Fruit fly (Drosophila melanogaster) whole organism, embryonic: Measurements from ENCODE around the gene mRpL16.

Experiments
- Antp ChIP-seq: fragments of 200-800 bp; sonication (Bioruptor generic); optimal IDR thresholded peaks from 3 replicates; lab custom pipeline; 2016; ENCODE audit warnings: missing biosample characterization, missing genetic modification characterization
- BEAF-32 ChIP-seq: fragments of 200-800 bp; sonication (Bioruptor generic); optimal IDR thresholded peaks from 3 replicates; lab custom pipeline; 2017; ENCODE audit warnings: missing biosample characterization, missing genetic modification characterization, mild to moderate bottlenecking, moderate library complexity, missing genetic modification reagents
- CG10321 ChIP-seq: fragments of 200-800 bp; sonication (Bioruptor generic); IDR thresholded peaks from 2 replicates; pipeline ENCODE4 v1.3.6; 2022; ENCODE audit warnings: missing biosample characterization, missing genetic modification characterization
- CG10565 ChIP-seq: fragments of 200-800 bp; sonication (Bioruptor generic); optimal IDR thresholded peaks from 3 replicates; lab custom pipeline; 2016; ENCODE audit warnings: missing biosample characterization, mild to moderate bottlenecking, missing genetic modification characterization
- CG11695 ChIP-seq: fragments of 200-800 bp; sonication (Bioruptor generic); IDR thresholded peaks from 3 replicates; pipeline ENCODE4 v1.3.6; 2022; ENCODE audit warnings: missing biosample characterization, missing genetic modification characterization
- CG12155 ChIP-seq: fragments of 200-800 bp; sonication (Bioruptor generic); optimal IDR thresholded peaks from 3 replicates; lab custom pipeline; 2016; ENCODE audit warnings: missing biosample characterization, missing genetic modification characterization
- CG12236 ChIP-seq: fragments of 200-800 bp; sonication (Bioruptor generic); optimal IDR thresholded peaks from 2 replicates; lab custom pipeline; 2016; ENCODE audit warnings: missing biosample characterization, missing genetic modification characterization
- CG13894 ChIP-seq: fragments of 200-800 bp; sonication (Bioruptor generic); optimal IDR thresholded peaks from 3 replicates; lab custom pipeline; 2018; ENCODE audit warnings: missing biosample characterization, mild to moderate bottlenecking, missing genetic modification characterization, moderate library complexity
- CG2875 ChIP-seq: fragments of 200-800 bp; sonication (Bioruptor generic); optimal IDR thresholded peaks from 2 replicates; lab custom pipeline; 2017; ENCODE audit warnings: missing biosample characterization, mild to moderate bottlenecking, missing genetic modification characterization, missing genetic modification reagents
- CG30403 ChIP-seq: fragments of 200-800 bp; sonication (Bioruptor generic); optimal IDR thresholded peaks from 3 replicates; lab custom pipeline; 2016; ENCODE audit warnings: missing biosample characterization, missing genetic modification characterization
- CG3065 ChIP-seq: fragments of 200-800 bp; sonication (Bioruptor generic); optimal IDR thresholded peaks from 2 replicates; lab custom pipeline; 2016; ENCODE audit warnings: missing biosample characterization, missing genetic modification characterization
- CG42726 ChIP-seq: fragments of 200-800 bp; sonication (Bioruptor generic); IDR thresholded peaks from 2 replicates; pipeline ENCODE4 v1.3.6; 2022; ENCODE audit warnings: missing biosample characterization, missing genetic modification characterization; ENCODE audit not compliant: partially characterized antibody
- CG6272 ChIP-seq: fragments of 200-800 bp; sonication (Bioruptor generic); IDR thresholded peaks from 2 replicates; pipeline ENCODE4 v1.3.6; 2022; ENCODE audit warnings: missing biosample characterization, missing genetic modification characterization
- CG6654 ChIP-seq: fragments of 200-800 bp; sonication (Bioruptor generic); optimal IDR thresholded peaks from 2 replicates; lab custom pipeline; 2017; ENCODE audit warnings: missing biosample characterization, mild to moderate bottlenecking, missing genetic modification characterization
- CG7357 ChIP-seq: fragments of 200-800 bp; sonication (Bioruptor generic); IDR thresholded peaks from 3 replicates; pipeline ENCODE4 v1.3.6; 2022; ENCODE audit warnings: missing biosample characterization, missing genetic modification characterization
- CG7963 ChIP-seq: fragments of 200-800 bp; sonication (Bioruptor generic); IDR thresholded peaks from 3 replicates; pipeline ENCODE4 v1.3.6; 2022; ENCODE audit warnings: missing biosample characterization, missing genetic modification characterization; ENCODE audit not compliant: partially characterized antibody
- CG8281 ChIP-seq: fragments of 200-800 bp; sonication (Bioruptor generic); optimal IDR thresholded peaks from 2 replicates; lab custom pipeline; 2018; ENCODE audit warnings: missing biosample characterization, mild to moderate bottlenecking, missing genetic modification characterization, moderate library complexity
- CG8290 ChIP-seq, 3 experiments: fragments of 200-800 bp; sonication (Bioruptor generic); optimal IDR thresholded peaks; 2 replicates each; lab custom pipeline; 2016 to 2019; ENCODE audit warnings: missing biosample characterization in 3 of 3, missing genetic modification characterization in 3 of 3, mild to moderate bottlenecking in 2 of 3, moderate library complexity in 1 of 3
- Eip74EF ChIP-seq, 2 experiments: fragments of 200-800 bp in 1 of 2; fragments of >200 bp in 1 of 2; sonication (Bioruptor generic) in 1 of 2; optimal IDR thresholded peaks; 2 replicates each; lab custom pipeline; 2017 to 2019; ENCODE audit warnings: missing biosample characterization in 2 of 2, missing genetic modification characterization in 2 of 2, mild to moderate bottlenecking in 1 of 2, moderate library complexity in 1 of 2
- Fer3 ChIP-seq: fragments of 200-800 bp; sonication (Bioruptor generic); optimal IDR thresholded peaks from 2 replicates; lab custom pipeline; 2018; ENCODE audit warnings: missing biosample characterization, mild to moderate bottlenecking, missing genetic modification characterization, moderate library complexity
- MBD-R2 ChIP-seq: fragments of 200-800 bp; sonication (Bioruptor generic); IDR thresholded peaks from 2 replicates; pipeline ENCODE4 v1.3.6; 2022; ENCODE audit warnings: missing biosample characterization, missing genetic modification characterization
- Mrtf ChIP-seq: fragments of 200-800 bp; sonication (Bioruptor generic); IDR thresholded peaks from 3 replicates; pipeline ENCODE4 v1.3.6; 2022; ENCODE audit warnings: missing biosample characterization, missing genetic modification characterization
- Myb ChIP-seq: fragments of 200-800 bp; sonication (Bioruptor generic); optimal IDR thresholded peaks from 2 replicates; lab custom pipeline; 2016; ENCODE audit warnings: missing biosample characterization, missing genetic modification characterization
- Six4 ChIP-seq: fragments of 200-800 bp; sonication (Bioruptor generic); optimal IDR thresholded peaks from 2 replicates; lab custom pipeline; 2016; ENCODE audit warnings: missing biosample characterization, missing genetic modification characterization
- Sry-β ChIP-seq: fragments of 200-800 bp; sonication (Bioruptor generic); optimal IDR thresholded peaks from 2 replicates; lab custom pipeline; 2018; ENCODE audit warnings: missing biosample characterization, mild to moderate bottlenecking, missing genetic modification characterization, moderate library complexity
- Trl ChIP-seq, 3 experiments: fragments of >200 bp in 2 of 3; fragments of 200-800 bp in 1 of 3; sonication (Bioruptor generic) in 1 of 3; optimal IDR thresholded peaks; 2 replicates in 1 of 3; 3 replicates in 2 of 3; lab custom pipeline; 2016 to 2017; ENCODE audit warnings: missing biosample characterization in 1 of 3, missing genetic modification characterization in 1 of 3
- Vsx1 ChIP-seq: fragments of 200-800 bp; sonication (Bioruptor generic); optimal IDR thresholded peaks from 2 replicates; lab custom pipeline; 2017; ENCODE audit warnings: missing biosample characterization, mild to moderate bottlenecking, missing genetic modification characterization, missing genetic modification reagents
- ac ChIP-seq: fragments of 200-800 bp; sonication (Bioruptor generic); optimal IDR thresholded peaks from 3 replicates; lab custom pipeline; 2017; ENCODE audit warnings: missing biosample characterization, mild to moderate bottlenecking, missing genetic modification characterization
- amos ChIP-seq: fragments of 200-800 bp; sonication (Bioruptor generic); IDR thresholded peaks from 2 replicates; pipeline ENCODE4 v1.3.6; 2022; ENCODE audit warnings: missing biosample characterization, missing genetic modification characterization; ENCODE audit not compliant: partially characterized antibody
- bowl ChIP-seq: fragments of 200-800 bp; sonication (Bioruptor generic); IDR thresholded peaks from 2 replicates; pipeline ENCODE4 v1.3.6; 2022; ENCODE audit warnings: missing biosample characterization, missing genetic modification characterization
- bsh ChIP-seq, 2 experiments: fragments of 200-800 bp; sonication (Bioruptor generic); optimal IDR thresholded peaks; 2 replicates each; lab custom pipeline; 2017 to 2018; ENCODE audit warnings: mild to moderate bottlenecking in 2 of 2, missing biosample characterization in 2 of 2, missing genetic modification characterization in 2 of 2, moderate library complexity in 1 of 2
- chm ChIP-seq: fragments of 200-800 bp; sonication (Bioruptor generic); IDR thresholded peaks from 2 replicates; pipeline ENCODE4 v1.3.6; 2022; ENCODE audit warnings: missing biosample characterization, missing genetic modification characterization
- ci ChIP-seq: fragments of 200-800 bp; sonication (Bioruptor generic); IDR thresholded peaks from 3 replicates; pipeline ENCODE4 v1.3.6; 2022; ENCODE audit warnings: missing biosample characterization, missing genetic modification characterization
- dmrt11E ChIP-seq: fragments of 200-800 bp; sonication (Bioruptor generic); optimal IDR thresholded peaks from 3 replicates; lab custom pipeline; 2018; ENCODE audit warnings: missing biosample characterization, mild to moderate bottlenecking, missing genetic modification characterization, moderate library complexity
- dpn ChIP-seq, 2 experiments: fragments of 200-800 bp; sonication (Bioruptor generic); optimal IDR thresholded peaks; 3 replicates each; lab custom pipeline; 2016; ENCODE audit warnings: missing biosample characterization in 2 of 2, missing genetic modification characterization in 2 of 2
- gcm ChIP-seq: fragments of 200-800 bp; sonication (Bioruptor generic); optimal IDR thresholded peaks from 2 replicates; lab custom pipeline; 2019; ENCODE audit warnings: missing biosample characterization, mild to moderate bottlenecking, missing genetic modification characterization, moderate library complexity
- gcm2 ChIP-seq: fragments of 200-800 bp; sonication (Bioruptor generic); optimal IDR thresholded peaks from 2 replicates; lab custom pipeline; 2016; ENCODE audit warnings: missing biosample characterization, missing genetic modification characterization
- gem ChIP-seq: fragments of 200-800 bp; sonication (Bioruptor generic); optimal IDR thresholded peaks from 2 replicates; lab custom pipeline; 2019; ENCODE audit warnings: missing biosample characterization, mild to moderate bottlenecking, missing genetic modification characterization, moderate library complexity
- nerfin-1 ChIP-seq: fragments of 200-800 bp; sonication (Bioruptor generic); optimal IDR thresholded peaks from 3 replicates; lab custom pipeline; 2019; ENCODE audit warnings: missing biosample characterization, mild to moderate bottlenecking, missing genetic modification characterization, moderate library complexity
- pnt ChIP-seq: fragments of 200-800 bp; sonication (Bioruptor generic); optimal IDR thresholded peaks from 3 replicates; lab custom pipeline; 2016; ENCODE audit warnings: missing biosample characterization, missing genetic modification characterization
- pzg ChIP-seq: fragments of 200-800 bp; sonication (Bioruptor generic); optimal IDR thresholded peaks from 3 replicates; lab custom pipeline; 2018; ENCODE audit warnings: missing biosample characterization, mild to moderate bottlenecking, missing genetic modification characterization, moderate library complexity
- schlank ChIP-seq: fragments of 200-800 bp; sonication (Bioruptor generic); optimal IDR thresholded peaks from 2 replicates; lab custom pipeline; 2018; ENCODE audit warnings: missing biosample characterization, mild to moderate bottlenecking, missing genetic modification characterization
- shn ChIP-seq: fragments of 200-800 bp; sonication (Bioruptor generic); optimal IDR thresholded peaks from 3 replicates; lab custom pipeline; 2016; ENCODE audit warnings: missing biosample characterization, missing genetic modification characterization
- slbo ChIP-seq: fragments of 200-800 bp; sonication (Bioruptor generic); IDR thresholded peaks from 2 replicates; pipeline ENCODE4 v1.3.6; 2022; ENCODE audit warnings: missing biosample characterization, missing genetic modification characterization
- ssp ChIP-seq: fragments of 200-800 bp; sonication (Bioruptor generic); IDR thresholded peaks from 2 replicates; pipeline ENCODE4 v1.3.6; 2022; ENCODE audit warnings: missing biosample characterization, missing genetic modification characterization
- tgo ChIP-seq: fragments of 200-800 bp; sonication (Bioruptor generic); IDR thresholded peaks from 3 replicates; pipeline ENCODE4 v1.3.6; 2022; ENCODE audit warnings: missing biosample characterization, missing genetic modification characterization
- twi ChIP-seq: fragments of 200-800 bp; optimal IDR thresholded peaks from 2 replicates; lab custom pipeline; 2019; ENCODE audit warnings: missing biosample characterization, mild to moderate bottlenecking, missing genetic modification characterization, moderate library complexity
- usp ChIP-seq: fragments of >200 bp; optimal IDR thresholded peaks from 2 replicates; lab custom pipeline; 2017; ENCODE audit warnings: missing biosample characterization, missing genetic modification characterization

mRpL16 gene

DNA sequence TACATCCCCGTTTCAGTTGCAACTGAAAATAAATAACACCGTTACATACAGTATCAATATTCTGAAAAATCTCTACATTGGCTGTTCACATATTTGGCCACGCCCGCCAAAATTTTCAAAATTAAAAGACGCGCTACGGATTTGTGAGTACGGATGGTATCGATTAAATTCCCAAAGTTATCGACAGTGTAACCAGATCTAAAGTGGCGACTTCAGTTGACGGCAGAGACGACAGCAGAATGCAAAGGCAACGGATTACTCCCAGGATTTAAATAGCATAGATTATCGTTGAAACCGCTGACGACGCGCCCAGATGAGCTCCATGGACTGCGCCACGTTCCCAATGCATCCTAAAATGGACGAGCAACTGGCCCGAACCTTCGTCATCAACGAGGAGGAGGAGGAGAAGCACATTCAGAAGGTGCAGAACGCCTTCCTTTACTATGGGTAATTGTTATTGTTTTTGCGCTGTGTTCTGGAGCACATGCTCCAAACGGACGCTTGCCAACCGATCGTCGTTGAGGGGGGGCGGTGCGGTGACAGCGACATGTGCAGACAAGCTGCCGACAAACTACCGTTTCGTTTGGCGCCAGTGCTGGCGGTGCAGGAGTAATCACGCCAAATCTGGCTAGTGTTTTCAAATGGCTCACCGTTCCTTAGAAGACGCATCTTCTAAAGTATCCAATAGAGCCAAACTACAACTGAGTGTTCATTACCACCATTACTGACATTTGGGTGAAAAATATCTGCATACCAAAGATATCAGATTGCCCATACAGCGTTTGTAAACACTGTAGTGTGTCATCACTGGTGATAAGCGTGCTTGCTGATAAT, 37.6 kb downstream of the mRpL16 start, which contains the start of gene CG11596 (continued):
- TF ChIP-seq gcm2 (GFP tag; lab: Kevin White, UChicago) (no peak), twi (tag; lab: Kevin White, UChicago) (peak; percentile 52), Eip74EF (GFP tag; optimal IDR thresholded peaks at IDR 0.05; lab: Kevin White, UChicago) (no peak), CG42726 (GFP tag; lab: Robert Waterston, UW) (no peak), slbo (no peak), dpn (GFP tag; optimal IDR thresholded peaks at IDR 0.05; lab: Kevin White, UChicago) (no peak), chm (0 out of 2 replicates have a peak, but pooled peaks have one; percentile 24), CG12155 (GFP tag; lab: Kevin White, UChicago) (no peak), shn (GFP tag; lab: Kevin White, UChicago) (peak; percentile 33), CG11695 (GFP tag; lab: Robert Waterston, UW) (no peak), CG8281 (no peak), tgo (GFP tag; lab: Robert Waterston, UW) (0 out of 3 replicates have a peak, but pooled peaks have one; percentile 25), CG7357 (GFP tag; lab: Robert Waterston, UW) (no peak), CG30403 (GFP tag; lab: Kevin White, UChicago) (peak; percentile 13), CG2875 (no peak), Fer3 (peak; percentile 9), BEAF-32 (peak; percentile 51), ci (GFP tag; lab: Robert Waterston, UW) (peak; percentile 6; the same call in 1 of the 3 replicates), bsh (GFP tag; optimal IDR thresholded peaks at IDR 0.05; lab: Kevin White, UChicago) (no peak), ac (no peak), CG7963 (GFP tag; lab: Robert Waterston, UW) (no peak), Sry-β (GFP tag; lab: Kevin White, UChicago) (peak; percentile 93)

DNA sequence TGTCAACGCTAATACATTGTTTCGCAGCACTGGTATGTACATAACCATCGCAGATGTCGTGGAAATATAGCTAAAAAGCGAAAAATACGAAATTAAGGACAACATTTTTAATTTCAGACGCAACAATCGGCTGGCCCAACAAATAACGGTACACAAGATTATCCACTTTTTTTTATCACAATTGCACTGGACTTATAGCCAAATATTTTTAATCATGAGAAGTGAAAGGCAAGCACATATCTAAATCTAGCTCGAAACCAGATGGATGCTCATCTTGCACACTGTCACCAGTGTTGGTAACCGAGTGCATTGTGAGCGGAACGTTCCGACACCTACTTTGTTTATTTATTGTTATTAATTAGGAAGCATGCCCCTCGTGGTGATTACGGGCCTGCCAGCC, 50.0 kb downstream of the mRpL16 start, which contains the start of the genes CG3857 and CG3587:
Gene CG3857, minus strand, starts transcription at position 21 of the 400 bp plus-strand sequence.
Gene CG3587, plus strand, starts transcription at position 288 of the 400 bp plus-strand sequence.
- peak; percentile 79 for TF ChIP-seq MBD-R2 (GFP tag; lab: Robert Waterston, UW)
- peak; percentile 71 for TF ChIP-seq CG6272 (GFP tag; lab: Robert Waterston, UW)
- TF ChIP-seq dmrt11E (tag; lab: Kevin White, UChicago) = peak; percentile 70
- no peak for TF ChIP-seq Trl (optimal IDR thresholded peaks at IDR 0.05; lab: Kevin White, UChicago)
- peak; percentile 82 for TF ChIP-seq Trl (GFP tag; optimal IDR thresholded peaks at IDR 0.05; lab: Kevin White, UChicago)
- TF ChIP-seq Myb (GFP tag; lab: Kevin White, UChicago) = peak; percentile 76
- TF ChIP-seq bowl = no peak
- TF ChIP-seq BEAF-32 = peak; percentile 53
- TF ChIP-seq CG13894 (tag; lab: Kevin White, UChicago) = peak; percentile 11
- peak; percentile 75 for TF ChIP-seq pnt (GFP tag; lab: Kevin White, UChicago)
- no peak for TF ChIP-seq CG3065 (GFP tag; lab: Kevin White, UChicago)
- peak; percentile 79 for TF ChIP-seq CG8290 (GFP tag; optimal IDR thresholded peaks at IDR 0.05; lab: Kevin White, UChicago)
- peak; percentile 57 to 70 for TF ChIP-seq CG8290 (tag; optimal IDR thresholded peaks at IDR 0.05; lab: Kevin White, UChicago)
- peak; percentile 75 for TF ChIP-seq Antp (GFP tag; lab: Kevin White, UChicago)
- no peak for TF ChIP-seq usp
- no peak for TF ChIP-seq Vsx1 (GFP tag; lab: Kevin White, UChicago)
- peak; percentile 59 for TF ChIP-seq Six4 (GFP tag; lab: Kevin White, UChicago)
- TF ChIP-seq CG6654 (GFP tag; lab: Kevin White, UChicago) = no peak
- TF ChIP-seq nerfin-1 = peak; percentile 52
- peak; percentile 75 for TF ChIP-seq ssp (GFP tag; lab: Robert Waterston, UW)
- peak; percentile 29 for TF ChIP-seq schlank (tag; lab: Kevin White, UChicago)
- no peak for TF ChIP-seq Mrtf (GFP tag; lab: Robert Waterston, UW)
- peak; percentile 41 for TF ChIP-seq CG12236 (GFP tag; lab: Kevin White, UChicago)
- TF ChIP-seq pzg (GFP tag; lab: Kevin White, UChicago) = peak; percentile 53
- no peak for TF ChIP-seq CG10321 (GFP tag; lab: Robert Waterston, UW)
- TF ChIP-seq gem (tag; lab: Kevin White, UChicago) = peak; percentile 79
- no peak for TF ChIP-seq amos (GFP tag; lab: Robert Waterston, UW)
- no peak for TF ChIP-seq CG10565
- peak; percentile 27 for TF ChIP-seq gcm (GFP tag; lab: Kevin White, UChicago)
